Worm (Caenorhabditis elegans) whole organism, dauer: ENCODE measurements around the gene col-124.

Source experiments
- unc-62 ChIP-seq: sonication (generic microtip); optimal IDR thresholded peaks from 2 replicates; lab custom pipeline; 2017; ENCODE audit warnings: missing biosample characterization, missing genetic modification reagents, missing genetic modification characterization

Gene col-124

DNA sequence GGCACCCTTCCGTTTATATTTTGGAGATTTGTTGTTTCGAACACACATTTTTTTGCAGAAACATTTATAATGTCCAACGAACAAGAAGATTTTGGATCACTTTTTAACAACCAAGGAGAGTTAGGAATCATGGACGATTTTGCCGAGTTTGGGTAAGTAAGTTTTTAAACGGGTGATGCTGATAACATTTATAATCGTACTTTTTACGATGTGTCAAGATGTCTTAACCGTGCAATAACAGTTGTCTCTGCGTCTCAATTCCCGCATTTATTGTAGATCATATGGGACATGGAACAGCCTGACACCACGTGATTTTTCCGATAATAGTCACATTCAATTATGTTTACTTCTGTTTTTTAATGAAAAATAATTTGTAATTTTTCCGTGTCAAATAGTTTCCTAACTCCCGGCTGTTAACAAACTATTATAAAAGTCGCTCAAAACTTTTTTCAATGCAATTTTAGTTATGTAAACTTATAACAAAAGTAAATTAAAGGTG is 34.4 kb downstream of the col-124 start, which contains the start of gene daf-14:
Gene daf-14 (plus strand): TSS at position 51 of the 499 bp plus-strand sequence.
- no peak for TF ChIP-seq unc-62 (GFP tag; lab: Kevin White, UChicago)

DNA sequence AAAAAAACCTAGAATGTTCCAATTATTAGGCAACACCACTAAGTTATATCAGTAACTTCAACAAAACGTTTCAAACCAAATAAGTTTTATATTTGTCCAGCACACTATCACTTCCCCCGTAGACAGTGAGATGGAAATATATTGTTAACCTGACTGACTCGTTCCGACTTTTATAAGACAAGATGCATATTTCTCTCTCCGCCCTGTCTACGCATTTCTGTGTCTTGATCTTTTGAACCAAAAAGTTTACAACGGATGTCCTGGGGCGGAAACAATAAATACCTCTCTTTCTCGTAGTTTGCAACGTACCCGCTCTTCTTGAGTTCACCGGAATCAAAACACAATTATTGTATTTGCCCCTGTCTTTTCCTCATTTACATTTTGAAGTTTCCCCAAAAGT is 35.0 kb downstream of the col-124 start:
- no peak for TF ChIP-seq unc-62 (GFP tag; lab: Kevin White, UChicago)

DNA sequence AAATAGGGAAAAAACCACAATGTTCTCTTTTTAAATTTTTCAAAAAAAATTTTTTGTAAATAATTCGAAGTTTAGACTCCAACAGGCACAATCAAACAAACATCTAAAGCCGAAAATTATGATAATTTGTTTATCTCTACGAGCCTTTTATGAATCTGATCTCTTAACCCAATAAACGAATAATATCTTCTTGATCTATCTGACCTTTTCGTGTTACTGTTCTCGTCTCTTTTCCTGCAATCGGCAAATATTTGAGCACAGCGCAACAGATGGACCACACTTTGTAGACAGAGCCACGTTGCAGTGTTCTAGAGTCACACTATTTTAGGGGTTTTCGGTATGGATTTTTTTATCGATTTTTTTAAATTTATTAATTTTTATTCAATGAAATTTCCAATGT is 35.5 kb downstream of the col-124 start:
- TF ChIP-seq unc-62 (GFP tag; lab: Kevin White, UChicago), result no peak

DNA sequence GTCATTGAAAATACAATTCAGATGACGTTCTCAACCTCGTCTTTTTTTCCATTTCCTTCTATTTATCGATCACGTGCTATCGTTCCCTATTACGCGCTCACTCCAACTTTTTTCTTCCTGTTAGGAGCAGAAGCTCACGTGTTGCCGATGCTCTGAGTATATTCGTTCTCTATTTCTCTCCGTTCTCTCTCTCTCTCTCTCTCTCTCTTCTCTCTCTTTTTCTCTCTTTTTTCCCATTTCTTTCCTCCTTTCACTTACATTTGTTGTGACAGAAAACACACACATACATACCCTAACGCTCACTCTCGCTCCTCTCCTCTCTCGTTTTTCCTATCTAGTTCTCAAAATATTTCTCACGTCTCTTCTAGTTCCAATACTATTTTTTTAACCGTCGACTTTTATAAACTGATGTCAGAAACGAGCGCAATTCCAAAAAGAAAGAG is 36.1 kb downstream of the col-124 start:
- TF ChIP-seq unc-62 (GFP tag; lab: Kevin White, UChicago), result no peak

DNA sequence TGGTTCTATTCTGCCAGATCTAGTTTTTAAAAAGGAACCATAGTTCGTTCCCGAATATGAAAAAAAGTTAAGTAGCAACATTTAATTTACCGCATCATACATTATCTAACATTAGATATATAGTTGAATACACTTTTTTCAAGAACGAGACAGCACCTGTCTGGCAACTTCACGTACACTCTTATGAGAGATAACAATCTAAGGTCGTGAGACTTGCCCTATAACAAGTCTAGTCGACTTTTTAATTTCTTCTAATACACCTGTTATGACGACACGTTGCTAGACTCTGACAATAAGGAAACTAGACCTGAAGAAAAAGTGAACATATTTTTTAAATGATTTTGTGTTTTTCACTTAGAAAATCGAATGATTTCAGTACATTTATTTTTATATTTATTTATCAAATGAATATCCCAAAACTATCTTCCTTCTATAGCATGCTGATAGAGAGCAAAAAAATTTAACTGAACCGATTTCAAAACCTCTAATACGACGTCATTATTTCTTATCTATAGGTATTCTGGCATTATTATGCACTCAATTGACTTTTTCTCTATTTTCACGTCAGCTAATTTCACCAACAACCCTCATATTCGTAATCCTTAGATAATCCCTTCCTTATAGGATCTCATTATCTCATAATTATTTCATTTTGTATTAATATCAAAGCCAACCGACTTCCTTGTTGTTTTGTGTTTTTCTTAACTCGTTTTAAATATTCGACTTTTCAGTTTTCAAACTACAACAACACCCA is 36.8 kb downstream of the col-124 start:
- no peak for TF ChIP-seq unc-62 (GFP tag; lab: Kevin White, UChicago)

DNA sequence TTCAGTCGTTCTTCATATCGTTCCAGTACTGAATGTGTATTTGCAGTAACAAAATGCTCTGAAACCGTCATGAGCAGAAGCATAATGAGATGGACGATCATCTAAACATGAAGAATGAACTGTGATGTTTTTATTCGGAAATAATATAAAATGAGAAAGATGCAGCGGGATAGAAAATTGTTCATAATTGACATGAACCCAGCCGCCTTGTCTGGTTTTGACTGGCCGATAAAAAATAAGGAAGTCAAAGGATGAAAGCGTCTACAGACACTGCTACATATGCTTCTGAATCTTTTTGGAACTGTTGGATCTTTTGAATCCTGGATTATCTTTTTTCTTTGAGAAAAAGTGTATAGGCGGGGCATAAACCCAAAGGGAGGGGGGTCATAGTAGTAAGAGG is 43.3 kb downstream of the col-124 start, which contains the start of gene F01G10.9:
Gene F01G10.9 (minus strand): TSS at position 101 of the 400 bp plus-strand sequence.
- no peak for TF ChIP-seq unc-62 (GFP tag; lab: Kevin White, UChicago)

DNA sequence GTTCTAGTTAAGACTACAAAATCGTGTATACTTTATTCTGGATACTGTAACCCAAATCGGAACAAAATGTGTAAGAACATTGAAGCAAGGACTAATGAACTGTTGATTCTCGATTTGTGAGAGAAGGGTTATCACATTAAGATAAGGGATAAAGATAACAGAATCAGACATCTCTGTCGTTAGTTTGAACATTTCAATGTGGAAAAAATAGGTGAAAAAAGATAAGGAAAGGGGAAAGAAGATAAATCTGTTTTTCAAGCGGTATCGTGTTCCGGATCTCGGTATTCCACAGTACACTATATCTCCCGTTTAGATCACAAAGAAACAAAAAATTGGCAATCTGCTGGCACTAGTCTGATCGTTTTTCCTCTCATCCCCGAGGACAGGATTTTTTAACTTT is 44.8 kb downstream of the col-124 start:
- TF ChIP-seq unc-62 (GFP tag; lab: Kevin White, UChicago), result no peak
